Worm (Caenorhabditis elegans) whole organism, midembryonic: Measurements from ENCODE around the gene Y41E3.22.
"Not testable (repeated sequence)": the region's sequence is repeated elsewhere in the genome, so short reads cannot be mapped to it uniquely, and the experiment has no call there.

Experiments used
- T22C8.4 ChIP-seq: fragments of 200-800 bp; sonication (Bioruptor generic); IDR thresholded peaks from 2 replicates; pipeline ENCODE4 v1.3.6; 2022; ENCODE audit warnings: missing genetic modification characterization, missing compliant biosample characterization
- cog-1 ChIP-seq: sonication (generic microtip); optimal IDR thresholded peaks from 2 replicates; lab custom pipeline; 2016; ENCODE audit warnings: missing genetic modification characterization, missing compliant biosample characterization
- flt-1 ChIP-seq: fragments of 200-800 bp; sonication (Bioruptor generic); IDR thresholded peaks from 2 replicates; pipeline ENCODE4 v1.3.6; 2022; ENCODE audit warnings: missing genetic modification characterization, missing compliant biosample characterization
- klf-2 ChIP-seq: fragments of 200-800 bp; sonication (Bioruptor generic); conservative IDR thresholded peaks from 2 replicates; pipeline ENCODE4 v1.3.6; 2022; ENCODE audit warnings: missing genetic modification reagents, missing genetic modification characterization, missing compliant biosample characterization
- med-1 ChIP-seq: sonication (generic microtip); optimal IDR thresholded peaks from 2 replicates; lab custom pipeline; 2017; ENCODE audit warnings: missing genetic modification characterization, mild to moderate bottlenecking, missing compliant biosample characterization, antibody characterized with exemption, missing genetic modification reagents; ENCODE audit not compliant: insufficient read depth
- ref-1 ChIP-seq: fragments of 200-800 bp; sonication (Bioruptor generic); conservative IDR thresholded peaks from 2 replicates; pipeline ENCODE4 v1.3.6; 2022; ENCODE audit warnings: missing genetic modification reagents, missing genetic modification characterization, missing compliant biosample characterization
- tab-1 ChIP-seq: fragments of 200-800 bp; sonication (Bioruptor generic); IDR thresholded peaks from 2 replicates; pipeline ENCODE4 v1.3.6; 2022; ENCODE audit warnings: missing genetic modification characterization, missing compliant biosample characterization
- ztf-23 ChIP-seq: fragments of 200-800 bp; sonication (Bioruptor generic); IDR thresholded peaks from 2 replicates; pipeline ENCODE4 v1.3.6; 2022; ENCODE audit warnings: missing genetic modification reagents, missing genetic modification characterization, missing compliant biosample characterization
- ztf-29 ChIP-seq: fragments of 200-800 bp; sonication (Bioruptor generic); IDR thresholded peaks from 2 replicates; pipeline ENCODE4 v1.3.6; 2022; ENCODE audit warnings: missing genetic modification reagents, missing genetic modification characterization, missing compliant biosample characterization

DNA sequence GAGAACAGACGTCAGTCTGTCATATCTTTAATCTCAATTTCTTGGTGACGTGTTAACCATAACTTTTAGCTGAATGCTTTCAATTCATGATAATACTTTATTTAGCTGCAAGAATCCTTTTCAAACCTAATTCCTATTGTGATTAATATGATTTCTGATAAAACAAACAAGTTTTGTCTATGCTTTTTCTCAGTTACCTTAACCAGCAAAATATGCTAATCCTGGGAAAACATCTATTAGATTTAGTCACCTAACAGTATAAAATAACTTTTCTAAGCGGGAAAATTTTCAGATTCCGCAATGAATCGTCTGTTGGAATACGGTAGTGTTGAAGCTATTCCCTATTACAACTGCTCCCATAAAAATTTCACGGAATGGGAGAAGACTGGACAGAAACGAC lies 11.9 kb upstream of the Y41E3.22 start, which contains the start of gene Y57G11C.30:
- TF ChIP-seq ztf-29; klf-2; cog-1 (tag; lab: Kevin White, UChicago); med-1; flt-1 (GFP tag; lab: Robert Waterston, UW); T22C8.4; ztf-23 (GFP tag; lab: Robert Waterston, UW); ref-1 (GFP tag; lab: Robert Waterston, UW); tab-1 (GFP tag; lab: Robert Waterston, UW): not testable (repeated sequence)
